Worm (Caenorhabditis elegans): ENCODE results near the gene nos-2.

Gene nos-2

DNA sequence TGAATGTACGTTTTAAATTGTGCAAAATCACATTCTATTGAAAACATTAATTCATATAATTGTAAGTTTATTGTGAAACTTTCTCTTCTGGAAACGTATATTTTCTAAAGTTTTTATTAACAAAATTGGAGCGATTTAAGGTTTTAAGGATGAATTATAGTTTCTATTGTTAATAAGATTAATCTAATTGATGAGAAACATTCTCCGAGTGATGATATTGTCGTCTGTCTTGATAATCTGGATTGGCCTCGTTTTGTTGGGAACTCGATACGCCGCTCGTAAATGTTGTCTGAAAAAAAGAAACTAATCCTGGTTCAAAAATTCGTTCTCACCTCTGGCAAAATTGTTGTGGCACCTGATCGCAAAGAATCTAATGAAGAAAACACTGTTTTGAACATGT, 40.9 kb downstream of the nos-2 start (continued):
- TF ChIP-seq C17E4.6 (GFP tag; IDR thresholded peaks at IDR 0.05) = no peak
- TF ChIP-seq ekl-4 (GFP tag; IDR thresholded peaks at IDR 0.05) = peak; percentile 62; the same call in 1 of the 2 replicates
- TF ChIP-seq madf-3 (GFP tag; IDR thresholded peaks at IDR 0.05) = 0 out of 2 replicates have a peak, but pooled peaks have one; percentile 6
- TF ChIP-seq Y79H2A.3 (GFP tag; conservative IDR thresholded peaks at IDR 0.05) = no peak
- no peak for TF ChIP-seq cebp-1 (GFP tag; IDR thresholded peaks at IDR 0.05)
- TF ChIP-seq cebp-1 (tag; optimal IDR thresholded peaks at IDR 0.05) = no peak
- TF ChIP-seq nhr-179 (tag; optimal IDR thresholded peaks at IDR 0.05) = no peak

DNA sequence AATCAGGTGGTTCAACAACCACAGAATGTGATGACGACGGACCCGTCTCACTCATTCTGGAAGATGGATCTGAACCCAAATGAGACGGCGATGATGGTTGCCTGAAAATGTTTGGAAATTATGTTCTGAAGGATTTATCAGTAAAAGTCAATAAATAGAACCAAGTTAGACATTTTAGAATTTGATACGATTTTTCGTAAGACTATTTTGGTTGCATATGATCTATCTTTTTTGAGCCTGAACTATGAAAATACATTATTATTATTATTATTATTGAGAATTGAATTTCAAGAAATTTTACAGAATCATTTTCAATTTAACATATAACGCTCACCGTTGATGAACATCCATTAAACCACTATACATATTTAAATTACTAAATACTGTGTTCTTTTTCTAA, 44.5 kb downstream of the nos-2 start, which contains the start of gene F10E7.9:
F10E7.9 (minus strand) TSS at position 101 of the 400 bp plus-strand sequence.
- no peak for TF ChIP-seq sea-2 (GFP tag; IDR thresholded peaks at IDR 0.05)
- no peak for TF ChIP-seq snpc-1.1 (tag; optimal IDR thresholded peaks at IDR 0.05; ENCODE audit: insufficient read depth)
- no peak for TF ChIP-seq mxl-1 (tag; optimal IDR thresholded peaks at IDR 0.05)
- TF ChIP-seq Y95B8A.8 (GFP tag; IDR thresholded peaks at IDR 0.05) = no peak
- TF ChIP-seq akir-1 (GFP tag; optimal IDR thresholded peaks at IDR 0.05) = no peak
- TF ChIP-seq hsf-1 (GFP tag; IDR thresholded peaks at IDR 0.05) = no peak
- TF ChIP-seq mes-4 (tag; optimal IDR thresholded peaks at IDR 0.05) = no peak
- TF ChIP-seq T26A5.8 (tag; optimal IDR thresholded peaks at IDR 0.05) = no peak
- no peak for TF ChIP-seq hlh-12 (tag; optimal IDR thresholded peaks at IDR 0.05)
- no peak for TF ChIP-seq lag-1 (GFP tag; IDR thresholded peaks at IDR 0.05)
- no peak for TF ChIP-seq mcd-1 (GFP tag; IDR thresholded peaks at IDR 0.05)
- TF ChIP-seq B0261.1 (tag; optimal IDR thresholded peaks at IDR 0.05) = no peak

DNA sequence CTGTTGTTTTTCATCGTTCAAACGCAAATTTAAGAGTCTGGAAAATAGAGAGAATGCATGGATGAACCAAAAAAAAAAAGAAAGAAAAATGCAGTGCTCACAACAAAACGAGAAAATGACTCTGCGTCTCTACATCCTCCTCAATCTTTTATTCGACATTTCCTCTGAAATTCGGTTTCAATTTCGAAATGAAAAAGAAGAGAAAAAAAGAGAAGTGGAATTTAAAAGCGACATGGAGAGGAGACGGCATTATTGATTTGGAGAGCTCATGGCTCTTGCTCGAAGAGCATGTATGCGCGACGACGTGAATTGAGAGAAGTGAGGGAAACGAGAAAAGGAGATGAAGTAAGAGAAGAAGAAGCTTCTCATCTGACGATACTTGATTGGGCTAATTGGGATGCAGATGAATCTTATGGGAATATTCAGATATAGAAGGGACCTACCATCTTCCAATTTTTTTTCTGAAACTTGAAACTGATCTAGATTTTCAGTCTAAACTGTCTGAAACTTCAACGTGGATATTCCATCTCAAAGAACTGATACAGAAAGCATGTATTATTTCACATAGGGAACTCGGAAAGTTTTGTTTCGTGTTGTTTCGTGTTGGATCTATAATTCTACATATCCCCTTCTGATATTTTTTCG, 45.7 kb downstream of the nos-2 start:
- TF ChIP-seq F10E7.11 (tag; optimal IDR thresholded peaks at IDR 0.05) = peak; percentile 21
- no peak for TF ChIP-seq aptf-2 (GFP tag; conservative IDR thresholded peaks at IDR 0.05)
- no peak for TF ChIP-seq K12H6.12 (tag; optimal IDR thresholded peaks at IDR 0.05)
- no peak for TF ChIP-seq snpc-1.3 (tag; optimal IDR thresholded peaks at IDR 0.05; ENCODE audit: insufficient read depth)

DNA sequence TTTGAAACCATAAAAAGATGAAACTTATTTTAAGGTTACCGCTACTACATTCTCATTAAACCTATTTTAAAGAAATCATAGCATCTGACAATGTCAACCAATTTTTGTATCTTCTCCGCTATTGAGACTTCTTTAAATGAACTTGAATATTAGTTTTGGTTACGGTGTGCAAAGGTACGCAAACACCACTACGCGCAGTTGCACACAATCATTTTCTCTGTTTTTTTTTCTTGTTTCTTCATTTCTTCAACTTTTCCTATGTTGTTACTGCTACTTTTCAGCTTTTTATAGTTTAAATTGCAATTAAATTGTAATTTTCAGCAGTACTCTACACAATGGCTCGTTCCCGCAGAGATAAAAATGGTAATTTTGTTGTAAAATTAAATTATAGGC, 46.2 kb downstream of the nos-2 start, which contains the start of gene F10E7.5:
F10E7.5 (plus strand) TSS at position 322 of the 393 bp plus-strand sequence.
- TF ChIP-seq him-1 (tag; optimal IDR thresholded peaks at IDR 0.05) = peak; percentile 23
- no peak for TF ChIP-seq Y67H2A.10 (GFP tag; conservative IDR thresholded peaks at IDR 0.05)
- peak in 1 of 3 experiments; percentile 50 for TF ChIP-seq lin-35 (GFP tag; optimal IDR thresholded peaks at IDR 0.05)
- TF ChIP-seq lin-40 (tag; optimal IDR thresholded peaks at IDR 0.05) = no peak
- no peak for TF ChIP-seq ets-4 (GFP tag; optimal IDR thresholded peaks at IDR 0.05)
- peak; percentile 74 for TF ChIP-seq lsl-1 (GFP tag; optimal IDR thresholded peaks at IDR 0.05)
- TF ChIP-seq Y79H2A.3 (GFP tag; conservative IDR thresholded peaks at IDR 0.05) = no peak
- peak; percentile 65 for TF ChIP-seq attf-3 (GFP tag; conservative IDR thresholded peaks at IDR 0.05)
- peak; percentile 23 for TF ChIP-seq F23B12.7 (tag; optimal IDR thresholded peaks at IDR 0.05; ENCODE audit: insufficient read depth)
- TF ChIP-seq let-607 (tag; optimal IDR thresholded peaks at IDR 0.05) = no peak
- no peak for TF ChIP-seq ztf-3 (GFP tag; optimal IDR thresholded peaks at IDR 0.05)
- no peak for TF ChIP-seq ceh-27 (GFP tag; optimal IDR thresholded peaks at IDR 0.05)

All from whole organism, young adult.